Fruit fly (Drosophila melanogaster): ENCODE results near the gene ScsbetaG.

ScsbetaG gene

DNA sequence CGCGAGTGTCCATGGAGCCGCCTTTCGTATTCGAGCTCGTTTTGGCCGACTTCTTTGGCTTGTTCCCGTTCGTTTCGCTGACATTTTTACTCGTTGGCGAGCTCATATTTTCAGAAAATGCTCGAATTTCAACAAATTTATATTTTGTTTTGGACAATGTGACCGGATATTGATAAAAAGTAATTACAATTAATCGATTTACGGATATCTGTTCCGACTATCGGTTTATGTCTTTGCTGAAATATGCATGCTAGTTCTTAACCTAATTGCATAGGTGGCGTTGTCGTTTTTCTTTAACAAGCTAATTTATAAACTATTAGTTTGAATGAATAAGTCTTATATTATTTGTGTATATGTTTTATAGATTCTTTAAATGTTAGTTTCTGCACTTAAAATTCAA, 44.6 kb upstream of the ScsbetaG start, which contains the start of gene Eaf6 (continued):
- TF ChIP-seq nmo (GFP tag; optimal IDR thresholded peaks at IDR 0.05) (peak; percentile 45), MTF-1 (GFP tag; optimal IDR thresholded peaks at IDR 0.05; ENCODE audit: borderline replicate concordance) (no peak), abd-A (tag; optimal IDR thresholded peaks at IDR 0.05) (peak; percentile 84), E2f2 (GFP tag; IDR thresholded peaks at IDR 0.05) (no peak), kni (GFP tag; optimal IDR thresholded peaks at IDR 0.05) (no peak), CG15514 (GFP tag; optimal IDR thresholded peaks at IDR 0.05) (peak; percentile 32), phol (tag; optimal IDR thresholded peaks at IDR 0.05) (peak; percentile 30), CG32767 (GFP tag; IDR thresholded peaks at IDR 0.05) (no peak), sug (tag; optimal IDR thresholded peaks at IDR 0.05) (peak; percentile 36), CG14710 (tag; optimal IDR thresholded peaks at IDR 0.05) (peak; percentile 49), CG4617 (GFP tag; optimal IDR thresholded peaks at IDR 0.05; ENCODE audit: borderline replicate concordance) (peak; percentile 88), CG8478 (optimal IDR thresholded peaks at IDR 0.05) (no peak), unc-4 (GFP tag; IDR thresholded peaks at IDR 0.05; ENCODE audit: partially characterized antibody) (peak; percentile 50; the same call in 1 of the 2 replicates), usp (GFP tag; optimal IDR thresholded peaks at IDR 0.05) (no peak), sc (optimal IDR thresholded peaks at IDR 0.05) (no peak), sc (GFP tag; optimal IDR thresholded peaks at IDR 0.05) (no peak), CG12155 (GFP tag; optimal IDR thresholded peaks at IDR 0.05) (no peak), CG10431 (GFP tag; optimal IDR thresholded peaks at IDR 0.05) (no peak), CG2116 (GFP tag; optimal IDR thresholded peaks at IDR 0.05) (peak; percentile 72), wdn (GFP tag; IDR thresholded peaks at IDR 0.05) (no peak), maf-S (GFP tag; optimal IDR thresholded peaks at IDR 0.05) (no peak), zf30C (GFP tag; optimal IDR thresholded peaks at IDR 0.05) (no peak), gt (GFP tag; IDR thresholded peaks at IDR 0.05) (no peak), Sin3A (optimal IDR thresholded peaks at IDR 0.05) (no peak), CG18476 (GFP tag; optimal IDR thresholded peaks at IDR 0.05) (no peak), ranshi (GFP tag; IDR thresholded peaks at IDR 0.05) (no peak), Dp (GFP tag; optimal IDR thresholded peaks at IDR 0.05) (peak; percentile 33), tio (GFP tag; optimal IDR thresholded peaks at IDR 0.05) (no peak), MESR4 (GFP tag; optimal IDR thresholded peaks at IDR 0.05) (peak; percentile 43), CG15601 (tag; optimal IDR thresholded peaks at IDR 0.05) (no peak), CG17802 (tag; optimal IDR thresholded peaks at IDR 0.05) (no peak), MBD-R2 (GFP tag; IDR thresholded peaks at IDR 0.05) (peak; percentile 86), CG18619 (GFP tag; optimal IDR thresholded peaks at IDR 0.05) (no peak), CG10267 (tag; optimal IDR thresholded peaks at IDR 0.05) (peak; percentile 40), corto (GFP tag; optimal IDR thresholded peaks at IDR 0.05) (no peak), CG7839 (tag; optimal IDR thresholded peaks at IDR 0.05) (peak; percentile 24), HLH4C (GFP tag; IDR thresholded peaks at IDR 0.05; ENCODE audit: partially characterized antibody) (no peak), en (GFP tag; optimal IDR thresholded peaks at IDR 0.05) (no peak), CG7745 (tag; optimal IDR thresholded peaks at IDR 0.05) (no peak), CG6854 (GFP tag; optimal IDR thresholded peaks at IDR 0.05) (no peak), Xrp1 (GFP tag; IDR thresholded peaks at IDR 0.05) (no peak), bbx (GFP tag; IDR thresholded peaks at IDR 0.05; ENCODE audit: partially characterized antibody) (0 out of 2 replicates have a peak, but pooled peaks have one; percentile 20), psq (GFP tag; optimal IDR thresholded peaks at IDR 0.05) (no peak), CG16813 (GFP tag; IDR thresholded peaks at IDR 0.05; ENCODE audit: partially characterized antibody) (peak; percentile 15; the same call in 1 of the 3 replicates), CG4424 (GFP tag; optimal IDR thresholded peaks at IDR 0.05) (no peak), cato (GFP tag; optimal IDR thresholded peaks at IDR 0.05; ENCODE audit: borderline replicate concordance) (no peak), pan (optimal IDR thresholded peaks at IDR 0.05) (no peak), pan (GFP tag; optimal IDR thresholded peaks at IDR 0.05 in 1 of 2, IDR thresholded peaks at IDR 0.05 in 1 of 2) (no peak), CG11398 (GFP tag; optimal IDR thresholded peaks at IDR 0.05) (no peak), Ptx1 (GFP tag; IDR thresholded peaks at IDR 0.05) (no peak), CTCF (GFP tag; optimal IDR thresholded peaks at IDR 0.05) (peak; percentile 95), Oaz (GFP tag; IDR thresholded peaks at IDR 0.05) (no peak)

Measured in whole organism, embryonic.